Worm (Caenorhabditis elegans) whole organism, L4 larva: ENCODE results near the gene F13H8.11.

Experiments
- F26F4.8 ChIP-seq: fragments of 200-800 bp; sonication (Bioruptor generic); conservative IDR thresholded peaks from 2 replicates; pipeline ENCODE4 v1.3.6; 2022; ENCODE audit warnings: missing genetic modification characterization, missing compliant biosample characterization
- F44E2.7 ChIP-seq: fragments of 200-800 bp; sonication (Bioruptor generic); IDR thresholded peaks from 2 replicates; pipeline ENCODE4 v2.1.2; 2022; ENCODE audit warnings: missing genetic modification characterization, missing compliant biosample characterization
- F49E8.2 ChIP-seq: sonication (generic microtip); optimal IDR thresholded peaks from 2 replicates; lab custom pipeline; 2016; ENCODE audit warnings: missing compliant biosample characterization, mild to moderate bottlenecking, missing genetic modification characterization, borderline replicate concordance
- T26A8.4 ChIP-seq: fragments of 200-800 bp; sonication (Bioruptor generic); IDR thresholded peaks from 2 replicates; pipeline ENCODE4 v1.3.6; 2022; ENCODE audit warnings: missing genetic modification characterization, missing compliant biosample characterization
- aha-1 ChIP-seq: fragments of 150-350 bp; peaks from one replicate; lab custom pipeline; 2014; ENCODE audit warnings: missing biosample characterization, missing genetic modification characterization
- ceh-20 ChIP-seq: fragments of 200-800 bp; sonication (Bioruptor generic); IDR thresholded peaks from 2 replicates; pipeline ENCODE4 v1.3.6; 2022; ENCODE audit warnings: missing genetic modification reagents, missing genetic modification characterization, missing compliant biosample characterization
- ceh-32 ChIP-seq: sonication (generic microtip); optimal IDR thresholded peaks from 2 replicates; lab custom pipeline; 2016; ENCODE audit warnings: mild to moderate bottlenecking, missing genetic modification characterization, missing compliant biosample characterization; ENCODE audit not compliant: poor library complexity
- ceh-44 ChIP-seq: fragments of 200-800 bp; sonication (Bioruptor generic); IDR thresholded peaks from 2 replicates; pipeline ENCODE4 v1.3.6; 2022; ENCODE audit warnings: missing genetic modification reagents, missing genetic modification characterization, missing compliant biosample characterization
- ceh-62 ChIP-seq: sonication (generic microtip); optimal IDR thresholded peaks from 2 replicates; lab custom pipeline; 2017; ENCODE audit warnings: missing biosample characterization, missing genetic modification characterization
- ces-1 ChIP-seq: fragments of 150-350 bp; sonication (generic microtip); optimal IDR thresholded peaks from 4 replicates; lab custom pipeline; 2014; ENCODE audit warnings: missing biosample characterization, missing genetic modification reagents, missing genetic modification characterization
- ctbp-1 ChIP-seq: fragments of 200-800 bp; sonication (Bioruptor generic); IDR thresholded peaks from 2 replicates; pipeline ENCODE4 v1.3.6; 2022; ENCODE audit warnings: missing genetic modification reagents, missing genetic modification characterization, missing compliant biosample characterization
- daf-12 ChIP-seq: fragments of 150-350 bp; optimal IDR thresholded peaks from 2 replicates; lab custom pipeline; 2014; ENCODE audit warnings: missing biosample characterization, missing genetic modification reagents, missing genetic modification characterization
- daf-19 ChIP-seq: fragments of 200-800 bp; sonication (Bioruptor generic); conservative IDR thresholded peaks from 2 replicates; pipeline ENCODE4 v1.3.6; 2022; ENCODE audit warnings: missing genetic modification characterization, missing compliant biosample characterization
- dmd-8 ChIP-seq: fragments of 200-800 bp; sonication (Bioruptor generic); IDR thresholded peaks from 2 replicates; pipeline ENCODE4 v1.3.6; 2022; ENCODE audit warnings: missing genetic modification characterization, missing compliant biosample characterization
- dmd-9 ChIP-seq: fragments of 200-800 bp; sonication (Bioruptor generic); IDR thresholded peaks from 2 replicates; pipeline ENCODE4 v1.3.6; 2022; ENCODE audit warnings: missing genetic modification reagents, missing genetic modification characterization, missing compliant biosample characterization
- dve-1 ChIP-seq: sonication (generic microtip); optimal IDR thresholded peaks from 2 replicates; lab custom pipeline; 2017; ENCODE audit warnings: antibody characterized with exemption, mild to moderate bottlenecking, missing genetic modification characterization, missing compliant biosample characterization; ENCODE audit not compliant: insufficient read depth
- egl-43 ChIP-seq: fragments of 200-800 bp; sonication (Bioruptor generic); IDR thresholded peaks from 2 replicates; pipeline ENCODE4 v1.3.6; 2022; ENCODE audit warnings: missing genetic modification reagents, missing genetic modification characterization, missing compliant biosample characterization
- hif-1 ChIP-seq, 2 experiments: sonication (generic microtip); optimal IDR thresholded peaks; 2 replicates each; lab custom pipeline; 2016 to 2017; ENCODE audit warnings: missing compliant biosample characterization in 2 of 2, missing genetic modification characterization in 2 of 2, missing genetic modification reagents in 2 of 2, missing genotype in 2 of 2, mild to moderate bottlenecking in 1 of 2
- jun-1 ChIP-seq: fragments of 150-350 bp; optimal IDR thresholded peaks from 2 replicates; lab custom pipeline; 2014; ENCODE audit warnings: missing biosample characterization, missing genetic modification reagents, missing genetic modification characterization
- lin-1 ChIP-seq: fragments of 200-800 bp; sonication (Bioruptor generic); IDR thresholded peaks from 2 replicates; pipeline ENCODE4 v1.3.6; 2022; ENCODE audit warnings: missing genetic modification reagents, missing genetic modification characterization, missing compliant biosample characterization
- lin-13 ChIP-seq: fragments of 150-350 bp; optimal IDR thresholded peaks from 2 replicates; lab custom pipeline; 2014; ENCODE audit warnings: missing biosample characterization, missing genetic modification reagents, missing genetic modification characterization
- lin-15B ChIP-seq: fragments of 150-350 bp; sonication (generic microtip); optimal IDR thresholded peaks from 3 replicates; lab custom pipeline; 2014; ENCODE audit warnings: missing biosample characterization, missing genetic modification characterization
- lin-29 ChIP-seq: fragments of 200-800 bp; sonication (Bioruptor generic); IDR thresholded peaks from 2 replicates; pipeline ENCODE4 v1.3.6; 2022; ENCODE audit warnings: missing genetic modification reagents, missing genetic modification characterization, missing compliant biosample characterization
- lin-38 ChIP-seq: fragments of 200-800 bp; sonication (Bioruptor generic); IDR thresholded peaks from 2 replicates; pipeline ENCODE4 v1.3.6; 2022; ENCODE audit warnings: missing genetic modification reagents, missing genetic modification characterization, missing compliant biosample characterization
- lin-39 ChIP-seq: fragments of 150-350 bp; optimal IDR thresholded peaks from 2 replicates; lab custom pipeline; 2014; ENCODE audit warnings: missing biosample characterization, missing genetic modification reagents, missing genetic modification characterization
- mdt-29 ChIP-seq: fragments of 200-800 bp; sonication (Bioruptor generic); IDR thresholded peaks from 2 replicates; pipeline ENCODE4 v1.3.6; 2022; ENCODE audit warnings: missing genetic modification reagents, missing genetic modification characterization, missing compliant biosample characterization
- mep-1 ChIP-seq: fragments of 150-350 bp; sonication (generic microtip); optimal IDR thresholded peaks from 3 replicates; lab custom pipeline; 2014; ENCODE audit warnings: missing biosample characterization, missing genetic modification characterization
- mxl-2 ChIP-seq: fragments of 200-800 bp; sonication (Bioruptor generic); conservative IDR thresholded peaks from 2 replicates; pipeline ENCODE4 v1.3.6; 2022; ENCODE audit warnings: missing genetic modification reagents, missing genetic modification characterization, missing compliant biosample characterization
- mxl-3 ChIP-seq: fragments of 200-800 bp; sonication (Bioruptor generic); optimal IDR thresholded peaks from 2 replicates; lab custom pipeline; 2018; ENCODE audit warnings: mild to moderate bottlenecking, missing genetic modification characterization, missing compliant biosample characterization
- nhr-102 ChIP-seq: sonication (generic microtip); optimal IDR thresholded peaks from 2 replicates; lab custom pipeline; 2016; ENCODE audit warnings: mild to moderate bottlenecking, missing genetic modification characterization, moderate library complexity, missing compliant biosample characterization
- nhr-11 ChIP-seq: fragments of 150-350 bp; optimal IDR thresholded peaks from 2 replicates; lab custom pipeline; 2014; ENCODE audit warnings: missing biosample characterization, missing genetic modification characterization
- nhr-28 ChIP-seq: fragments of 150-350 bp; optimal IDR thresholded peaks from 2 replicates; lab custom pipeline; 2014; ENCODE audit warnings: missing biosample characterization, missing genetic modification characterization
- pha-4 ChIP-seq, 2 experiments: fragments of 150-350 bp in 1 of 2; fragments of 200-800 bp in 1 of 2; sonication (Bioruptor generic) in 1 of 2; IDR thresholded peaks in 1 of 2; optimal IDR thresholded peaks in 1 of 2; 2 replicates each; pipeline versions ENCODE4 v1.3.6 to Lab custom; 2014 to 2022; ENCODE audit warnings: missing genetic modification characterization in 2 of 2, missing genetic modification reagents in 2 of 2, missing biosample characterization in 1 of 2, missing compliant biosample characterization in 1 of 2
- php-3 ChIP-seq: fragments of 200-800 bp; sonication (Bioruptor generic); IDR thresholded peaks from 2 replicates; pipeline ENCODE4 v1.3.6; 2022; ENCODE audit warnings: missing genetic modification reagents, missing genetic modification characterization, missing compliant biosample characterization
- pqm-1 ChIP-seq: sonication (generic microtip); optimal IDR thresholded peaks from 2 replicates; lab custom pipeline; 2017; ENCODE audit warnings: missing biosample characterization, missing genetic modification characterization
- saeg-2 ChIP-seq: fragments of 200-800 bp; sonication (Bioruptor generic); IDR thresholded peaks from 2 replicates; pipeline ENCODE4 v1.3.6; 2022; ENCODE audit warnings: missing genetic modification reagents, missing genetic modification characterization, missing compliant biosample characterization
- snpc-1.2 ChIP-seq: fragments of 200-800 bp; sonication (Bioruptor generic); IDR thresholded peaks from 2 replicates; pipeline ENCODE4 v1.3.6; 2022; ENCODE audit warnings: missing genetic modification reagents, missing genetic modification characterization, missing compliant biosample characterization
- snpc-4 ChIP-seq: fragments of 150-350 bp; optimal IDR thresholded peaks from 2 replicates; lab custom pipeline; 2014; ENCODE audit warnings: missing biosample characterization, missing genetic modification characterization
- unc-130 ChIP-seq: sonication (generic microtip); optimal IDR thresholded peaks from 2 replicates; lab custom pipeline; 2016; ENCODE audit warnings: missing genetic modification reagents, missing genetic modification characterization, missing compliant biosample characterization
- unc-62 ChIP-seq, 3 experiments: fragments of 150-350 bp in 1 of 3; sonication (generic microtip); optimal IDR thresholded peaks in 2 of 3; peaks in 1 of 3; 1 replicate in 1 of 3; 2 replicates in 2 of 3; lab custom pipeline; 2014 to 2017; ENCODE audit warnings: missing biosample characterization in 3 of 3, missing genetic modification characterization in 3 of 3, missing genetic modification reagents in 3 of 3, missing genotype in 1 of 3
- zfp-3 ChIP-seq: fragments of 200-800 bp; sonication (Bioruptor generic); conservative IDR thresholded peaks from 2 replicates; pipeline ENCODE4 v1.3.6; 2022; ENCODE audit warnings: missing genetic modification reagents, missing genetic modification characterization, missing compliant biosample characterization
- ztf-7 ChIP-seq: fragments of 150-350 bp; optimal IDR thresholded peaks from 2 replicates; lab custom pipeline; 2014; ENCODE audit warnings: missing biosample characterization, missing genetic modification characterization

F13H8.11 gene

ce11 chrII:6257220-6257877 lies 2.5 kb downstream of the F13H8.11 start:
- TF ChIP-seq nhr-28 (tag; lab: Kevin White, UChicago) (peak; percentile 97), ceh-32 (tag; lab: Kevin White, UChicago) (no peak), mep-1 (no peak), F49E8.2 (tag; lab: Kevin White, UChicago) (no peak)

- TF ChIP-seq lin-38 (GFP tag; lab: Robert Waterston, UW): no peak
- TF ChIP-seq lin-13 (GFP tag; lab: Kevin White, UChicago): no peak
- no peak for TF ChIP-seq saeg-2
- no peak for TF ChIP-seq F26F4.8
- no peak for TF ChIP-seq F44E2.7
- no peak for TF ChIP-seq snpc-4 (tag; lab: Kevin White, UChicago)
- TF ChIP-seq lin-29: no peak
- TF ChIP-seq nhr-11: no peak
- no peak for TF ChIP-seq mxl-3 (GFP tag; lab: Kevin White, UChicago)
- no peak for TF ChIP-seq lin-15B (tag; lab: Kevin White, UChicago)
- TF ChIP-seq lin-1 (GFP tag; lab: Robert Waterston, UW): no peak
- TF ChIP-seq jun-1 (tag; lab: Kevin White, UChicago): no peak
- no peak for TF ChIP-seq ceh-20 (GFP tag; lab: Robert Waterston, UW)
These were observed 3.8 kb downstream of the F13H8.11 start, which contains the start of gene F13H8.5 for ce11 chrII:6256024-6256423. Gene F13H8.5 (minus strand): TSS chrII:6256124.

DNA sequence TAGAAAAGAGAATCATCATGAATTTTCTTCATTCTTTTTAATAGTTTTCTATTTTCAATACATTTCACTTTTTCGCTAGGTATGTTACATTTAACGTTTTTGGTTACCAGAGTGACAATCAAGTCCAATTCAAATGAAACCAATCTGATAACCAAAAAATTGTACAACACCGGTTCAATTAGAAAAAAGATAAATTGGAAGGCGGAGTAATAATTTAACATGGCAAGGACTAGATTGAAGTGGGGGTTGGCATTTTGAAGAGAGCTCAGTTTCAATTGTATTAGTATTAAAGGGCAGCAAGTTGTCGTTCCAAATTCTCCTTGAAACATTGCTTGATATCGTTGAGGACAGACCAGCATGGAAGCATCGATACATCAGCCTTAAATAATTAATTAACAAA lies 7.1 kb downstream of the F13H8.11 start:
- peak; percentile 19; the same call in 1 of the 2 replicates for TF ChIP-seq pha-4 (GFP tag; IDR thresholded peaks at IDR 0.05; lab: Robert Waterston, UW)
- no peak for TF ChIP-seq pha-4 (tag; optimal IDR thresholded peaks at IDR 0.05; lab: Kevin White, UChicago)
- no peak for TF ChIP-seq ztf-7 (tag; lab: Kevin White, UChicago)
- TF ChIP-seq lin-38 (GFP tag; lab: Robert Waterston, UW): peak; percentile 50; the same call in 1 of the 2 replicates
- TF ChIP-seq zfp-3 (GFP tag; lab: Robert Waterston, UW): peak; percentile 69; the same call in 1 of the 2 replicates
- TF ChIP-seq nhr-102 (tag; lab: Kevin White, UChicago): peak; percentile 20
- TF ChIP-seq unc-62 (GFP tag; optimal IDR thresholded peaks at IDR 0.05 in 1 of 2; lab: Kevin White, UChicago): peak in 1 of 2 experiments; percentile 78
- TF ChIP-seq unc-62 (tag; optimal IDR thresholded peaks at IDR 0.05; lab: Kevin White, UChicago): no peak
- TF ChIP-seq lin-39 (tag; lab: Kevin White, UChicago): no peak
- 0 out of 2 replicates have a peak, but pooled peaks have one; percentile 36 for TF ChIP-seq snpc-1.2 (GFP tag; lab: Robert Waterston, UW)
- TF ChIP-seq mep-1: peak; percentile 26
- TF ChIP-seq daf-19 (GFP tag; lab: Robert Waterston, UW): no peak
- peak; percentile 59 for TF ChIP-seq F49E8.2 (tag; lab: Kevin White, UChicago)
- 0 out of 2 replicates have a peak, but pooled peaks have one; percentile 25 for TF ChIP-seq mdt-29
- peak; percentile 35 for TF ChIP-seq aha-1
- TF ChIP-seq T26A8.4 (GFP tag; lab: Robert Waterston, UW): peak; percentile 23; the same call in 1 of the 2 replicates
- peak; percentile 19 for TF ChIP-seq unc-130

- no peak for TF ChIP-seq ztf-7 (tag; lab: Kevin White, UChicago)
- 0 out of 2 replicates have a peak, but pooled peaks have one; percentile 34 for TF ChIP-seq php-3 (GFP tag; lab: Robert Waterston, UW)
- no peak for TF ChIP-seq jun-1 (tag; lab: Kevin White, UChicago)
- peak; percentile 50 for TF ChIP-seq dve-1 (tag; lab: Kevin White, UChicago)
- peak in 1 of 2 experiments; percentile 45 for TF ChIP-seq hif-1 (tag; optimal IDR thresholded peaks at IDR 0.05; lab: Kevin White, UChicago)
- TF ChIP-seq egl-43 (GFP tag; lab: Robert Waterston, UW): no peak
- TF ChIP-seq ceh-62 (tag; lab: Kevin White, UChicago): no peak
- TF ChIP-seq ces-1 (GFP tag; lab: Kevin White, UChicago): no peak
- TF ChIP-seq dmd-8 (GFP tag; lab: Robert Waterston, UW): no peak
- TF ChIP-seq ceh-44 (GFP tag; lab: Robert Waterston, UW): no peak
- TF ChIP-seq mxl-2 (GFP tag; lab: Robert Waterston, UW): no peak
- no peak for TF ChIP-seq pqm-1 (tag; lab: Kevin White, UChicago)
- TF ChIP-seq ctbp-1 (GFP tag; lab: Robert Waterston, UW): no peak
- no peak for TF ChIP-seq F49E8.2 (tag; lab: Kevin White, UChicago)
- TF ChIP-seq daf-12 (tag; lab: Kevin White, UChicago): no peak
- peak; percentile 63 for TF ChIP-seq lin-13 (GFP tag; lab: Kevin White, UChicago)
- TF ChIP-seq dmd-9 (GFP tag; lab: Robert Waterston, UW): no peak
These were observed 8.9 kb downstream of the F13H8.11 start, which contains the start of gene phb-2 for ce11 chrII:6250782-6251461. Gene phb-2 (plus strand): TSS chrII:6251411.
